Fruit fly (Drosophila melanogaster) whole organism, embryonic: ENCODE data around the gene COX7AL.

Experiments
- Antp ChIP-seq: fragments of 200-800 bp; sonication (Bioruptor generic); optimal IDR thresholded peaks from 3 replicates; lab custom pipeline; 2016; ENCODE audit warnings: missing biosample characterization, missing genetic modification characterization
- Atf6 ChIP-seq: fragments of 200-800 bp; sonication (Bioruptor generic); IDR thresholded peaks from 2 replicates; pipeline ENCODE4 v1.3.6; 2022; ENCODE audit warnings: missing biosample characterization, missing genetic modification characterization
- Bgb ChIP-seq: fragments of 200-800 bp; sonication (Bioruptor generic); IDR thresholded peaks from 2 replicates; pipeline ENCODE4 v1.3.6; 2022; ENCODE audit warnings: missing biosample characterization, missing genetic modification characterization; ENCODE audit not compliant: partially characterized antibody
- CG10147 ChIP-seq: fragments of 200-800 bp; sonication (Bioruptor generic); optimal IDR thresholded peaks from 2 replicates; lab custom pipeline; 2019; ENCODE audit warnings: missing biosample characterization, mild to moderate bottlenecking, missing genetic modification characterization, moderate library complexity
- CG11093 ChIP-seq: fragments of 200-800 bp; sonication (Bioruptor generic); IDR thresholded peaks from 3 replicates; pipeline ENCODE4 v1.3.6; 2022; ENCODE audit warnings: missing biosample characterization, missing genetic modification characterization
- CG11560 ChIP-seq: fragments of 200-800 bp; sonication (Bioruptor generic); IDR thresholded peaks from 3 replicates; pipeline ENCODE4 v1.3.6; 2022; ENCODE audit warnings: missing biosample characterization, missing genetic modification characterization
- CG12104 ChIP-seq: fragments of 200-800 bp; sonication (Bioruptor generic); optimal IDR thresholded peaks from 3 replicates; lab custom pipeline; 2016; ENCODE audit warnings: missing biosample characterization, missing genetic modification characterization
- CG12236 ChIP-seq: fragments of 200-800 bp; sonication (Bioruptor generic); optimal IDR thresholded peaks from 2 replicates; lab custom pipeline; 2016; ENCODE audit warnings: missing biosample characterization, missing genetic modification characterization
- CG13624 ChIP-seq: fragments of 200-800 bp; sonication (Bioruptor generic); optimal IDR thresholded peaks from 2 replicates; lab custom pipeline; 2016; ENCODE audit warnings: missing biosample characterization, missing genetic modification characterization
- CG14050 ChIP-seq: fragments of 200-800 bp; sonication (Bioruptor generic); IDR thresholded peaks from 3 replicates; pipeline ENCODE4 v1.3.6; 2022; ENCODE audit warnings: missing biosample characterization, missing genetic modification characterization
- CG15269 ChIP-seq: fragments of 200-800 bp; sonication (Bioruptor generic); optimal IDR thresholded peaks from 2 replicates; lab custom pipeline; 2018; ENCODE audit warnings: missing biosample characterization, mild to moderate bottlenecking, missing genetic modification characterization, moderate library complexity
- CG16815 ChIP-seq: fragments of 200-800 bp; sonication (Bioruptor generic); optimal IDR thresholded peaks from 3 replicates; lab custom pipeline; 2017; ENCODE audit warnings: missing biosample characterization, mild to moderate bottlenecking, missing genetic modification characterization
- CG17829 ChIP-seq: fragments of 200-800 bp; optimal IDR thresholded peaks from 2 replicates; lab custom pipeline; 2019; ENCODE audit warnings: missing biosample characterization, mild to moderate bottlenecking, missing genetic modification characterization, moderate library complexity
- CG1792 ChIP-seq: fragments of 200-800 bp; sonication (Bioruptor generic); optimal IDR thresholded peaks from 2 replicates; lab custom pipeline; 2016; ENCODE audit warnings: missing biosample characterization, missing genetic modification characterization
- CG2202 ChIP-seq: fragments of 200-800 bp; sonication (Bioruptor generic); optimal IDR thresholded peaks from 2 replicates; lab custom pipeline; 2018; ENCODE audit warnings: missing biosample characterization, mild to moderate bottlenecking, missing genetic modification characterization
- CG2889 ChIP-seq: fragments of 200-800 bp; sonication (Bioruptor generic); IDR thresholded peaks from 3 replicates; pipeline ENCODE4 v1.3.6; 2022; ENCODE audit warnings: missing biosample characterization, missing genetic modification characterization
- CG31224 ChIP-seq: fragments of 200-800 bp; sonication (Bioruptor generic); IDR thresholded peaks from 2 replicates; pipeline ENCODE4 v1.3.6; 2022; ENCODE audit warnings: missing biosample characterization, missing genetic modification characterization
- CG42726 ChIP-seq: fragments of 200-800 bp; sonication (Bioruptor generic); IDR thresholded peaks from 2 replicates; pipeline ENCODE4 v1.3.6; 2022; ENCODE audit warnings: missing biosample characterization, missing genetic modification characterization; ENCODE audit not compliant: partially characterized antibody
- CG4730 ChIP-seq: fragments of 200-800 bp; sonication (Bioruptor generic); IDR thresholded peaks from 2 replicates; pipeline ENCODE4 v1.3.6; 2022; ENCODE audit warnings: missing biosample characterization, missing genetic modification characterization
- CG8281 ChIP-seq: fragments of 200-800 bp; sonication (Bioruptor generic); optimal IDR thresholded peaks from 2 replicates; lab custom pipeline; 2018; ENCODE audit warnings: missing biosample characterization, mild to moderate bottlenecking, missing genetic modification characterization, moderate library complexity
- CG8924 ChIP-seq: fragments of 200-800 bp; optimal IDR thresholded peaks from 3 replicates; lab custom pipeline; 2019; ENCODE audit warnings: missing biosample characterization, mild to moderate bottlenecking, missing genetic modification characterization, moderate library complexity
- E2f1 ChIP-seq: fragments of 200-800 bp; sonication (Bioruptor generic); IDR thresholded peaks from 2 replicates; pipeline ENCODE4 v1.3.6; 2022; ENCODE audit warnings: missing biosample characterization, missing genetic modification characterization
- Hr3 ChIP-seq: fragments of 200-800 bp; sonication (Bioruptor generic); optimal IDR thresholded peaks from 3 replicates; lab custom pipeline; 2016; ENCODE audit warnings: missing biosample characterization, missing genetic modification characterization
- Hr78 ChIP-seq, 2 experiments: fragments of 200-800 bp in 1 of 2; fragments of >200 bp in 1 of 2; sonication (Bioruptor generic) in 1 of 2; optimal IDR thresholded peaks; 2 replicates each; lab custom pipeline; 2017 to 2019; ENCODE audit warnings: missing biosample characterization in 2 of 2, missing genetic modification characterization in 2 of 2, mild to moderate bottlenecking in 1 of 2, moderate library complexity in 1 of 2
- Pdp1 ChIP-seq, 2 experiments: fragments of 200-800 bp; sonication (Bioruptor generic); optimal IDR thresholded peaks; 3 replicates each; lab custom pipeline; 2016; ENCODE audit warnings: missing biosample characterization in 2 of 2, missing genetic modification characterization in 2 of 2, mild to moderate bottlenecking in 1 of 2, moderate library complexity in 1 of 2
- Sox100B ChIP-seq: fragments of 200-800 bp; sonication (Bioruptor generic); optimal IDR thresholded peaks from 3 replicates; lab custom pipeline; 2018; ENCODE audit warnings: missing biosample characterization, mild to moderate bottlenecking, missing genetic modification characterization
- YL-1 ChIP-seq: fragments of 200-800 bp; sonication (Bioruptor generic); optimal IDR thresholded peaks from 3 replicates; lab custom pipeline; 2017; ENCODE audit warnings: missing biosample characterization, mild to moderate bottlenecking, missing genetic modification characterization
- ac ChIP-seq: fragments of 200-800 bp; sonication (Bioruptor generic); optimal IDR thresholded peaks from 3 replicates; lab custom pipeline; 2017; ENCODE audit warnings: missing biosample characterization, mild to moderate bottlenecking, missing genetic modification characterization
- cas ChIP-seq: fragments of 200-800 bp; sonication (Bioruptor generic); IDR thresholded peaks from 2 replicates; pipeline ENCODE4 v1.3.6; 2022; ENCODE audit warnings: missing biosample characterization, missing genetic modification characterization
- ci ChIP-seq: fragments of 200-800 bp; sonication (Bioruptor generic); IDR thresholded peaks from 3 replicates; pipeline ENCODE4 v1.3.6; 2022; ENCODE audit warnings: missing biosample characterization, missing genetic modification characterization
- dpn ChIP-seq, 2 experiments: fragments of 200-800 bp; sonication (Bioruptor generic); optimal IDR thresholded peaks; 3 replicates each; lab custom pipeline; 2016; ENCODE audit warnings: missing biosample characterization in 2 of 2, missing genetic modification characterization in 2 of 2
- dysf ChIP-seq: fragments of 200-800 bp; sonication (Bioruptor generic); IDR thresholded peaks from 3 replicates; pipeline ENCODE4 v1.3.6; 2022; ENCODE audit warnings: missing biosample characterization, missing genetic modification characterization
- gro ChIP-seq: fragments of 200-800 bp; sonication (Bioruptor generic); optimal IDR thresholded peaks from 2 replicates; lab custom pipeline; 2016; ENCODE audit warnings: missing biosample characterization, missing genetic modification characterization
- gt ChIP-seq: fragments of 200-800 bp; sonication (Bioruptor generic); IDR thresholded peaks from 2 replicates; pipeline ENCODE4 v1.3.6; 2022; ENCODE audit warnings: missing biosample characterization, missing genetic modification characterization
- her ChIP-seq: fragments of 200-800 bp; sonication (Bioruptor generic); optimal IDR thresholded peaks from 2 replicates; lab custom pipeline; 2016; ENCODE audit warnings: missing biosample characterization, missing genetic modification characterization
- hth ChIP-seq: fragments of >200 bp; optimal IDR thresholded peaks from 2 replicates; lab custom pipeline; 2017; ENCODE audit warnings: inconsistent platforms
- insv ChIP-seq, 2 experiments: fragments of 200-800 bp; sonication (Bioruptor generic); optimal IDR thresholded peaks; 3 replicates each; lab custom pipeline; 2016 to 2018; ENCODE audit warnings: missing biosample characterization in 2 of 2, missing genetic modification characterization in 2 of 2
- inv ChIP-seq: fragments of 200-800 bp; sonication (Bioruptor generic); IDR thresholded peaks from 2 replicates; pipeline ENCODE4 v1.3.6; 2022; ENCODE audit warnings: missing biosample characterization, missing genetic modification characterization; ENCODE audit not compliant: partially characterized antibody
- knrl ChIP-seq: fragments of 200-800 bp; sonication (Bioruptor generic); IDR thresholded peaks from 3 replicates; pipeline ENCODE4 v1.3.6; 2022; ENCODE audit warnings: missing biosample characterization, missing genetic modification characterization; ENCODE audit not compliant: partially characterized antibody
- lilli ChIP-seq: fragments of 200-800 bp; sonication (Bioruptor generic); optimal IDR thresholded peaks from 3 replicates; lab custom pipeline; 2016; ENCODE audit warnings: missing biosample characterization, missing genetic modification characterization
- lmd ChIP-seq: fragments of 200-800 bp; sonication (Bioruptor generic); IDR thresholded peaks from 2 replicates; pipeline ENCODE4 v1.3.6; 2022; ENCODE audit warnings: missing biosample characterization, missing genetic modification characterization
- lov ChIP-seq, 2 experiments: fragments of 200-800 bp in 1 of 2; fragments of >200 bp in 1 of 2; sonication (Bioruptor generic) in 1 of 2; IDR thresholded peaks in 1 of 2; optimal IDR thresholded peaks in 1 of 2; 2 replicates in 1 of 2; 3 replicates in 1 of 2; pipeline versions ENCODE4 v1.3.6 to Lab custom; 2017 to 2022; ENCODE audit warnings: missing biosample characterization in 1 of 2, missing genetic modification characterization in 1 of 2
- nmo ChIP-seq: fragments of 200-800 bp; sonication (Bioruptor generic); optimal IDR thresholded peaks from 2 replicates; lab custom pipeline; 2018; ENCODE audit warnings: missing biosample characterization, mild to moderate bottlenecking, missing genetic modification characterization, moderate library complexity
- onecut ChIP-seq: fragments of 200-800 bp; sonication (Bioruptor generic); IDR thresholded peaks from 2 replicates; pipeline ENCODE4 v1.3.6; 2022; ENCODE audit warnings: missing biosample characterization, missing genetic modification characterization
- sima ChIP-seq: fragments of 200-800 bp; sonication (Bioruptor generic); optimal IDR thresholded peaks from 2 replicates; lab custom pipeline; 2016; ENCODE audit warnings: missing biosample characterization, missing genetic modification characterization
- slbo ChIP-seq: fragments of 200-800 bp; sonication (Bioruptor generic); IDR thresholded peaks from 2 replicates; pipeline ENCODE4 v1.3.6; 2022; ENCODE audit warnings: missing biosample characterization, missing genetic modification characterization
- stc ChIP-seq: fragments of 200-800 bp; sonication (Bioruptor generic); IDR thresholded peaks from 2 replicates; pipeline ENCODE4 v1.3.6; 2022; ENCODE audit warnings: missing biosample characterization, missing genetic modification characterization
- sug ChIP-seq: fragments of 200-800 bp; optimal IDR thresholded peaks from 2 replicates; lab custom pipeline; 2019; ENCODE audit warnings: missing biosample characterization, mild to moderate bottlenecking, missing genetic modification characterization, moderate library complexity
- ttk ChIP-seq: fragments of 200-800 bp; sonication (Bioruptor generic); IDR thresholded peaks from 2 replicates; pipeline ENCODE4 v2.1.2; 2022; ENCODE audit warnings: missing biosample characterization, missing genetic modification characterization
- twi ChIP-seq: fragments of 200-800 bp; optimal IDR thresholded peaks from 2 replicates; lab custom pipeline; 2019; ENCODE audit warnings: missing biosample characterization, mild to moderate bottlenecking, missing genetic modification characterization, moderate library complexity

Gene COX7AL

dm6 chr3R:8340675-8341275 lies 2.7 kb upstream of the COX7AL start, which contains the start of the genes COX7A and Arl2 (continued):
- TF ChIP-seq CG8281 (tag; lab: Kevin White, UChicago) (no peak), lov (optimal IDR thresholded peaks at IDR 0.05; lab: Kevin White, UChicago) (no peak), lov (GFP tag; IDR thresholded peaks at IDR 0.05; lab: Robert Waterston, UW) (no peak), CG13624 (GFP tag; lab: Kevin White, UChicago) (no peak), cas (GFP tag; lab: Robert Waterston, UW) (no peak), onecut (GFP tag; lab: Robert Waterston, UW) (0 out of 2 replicates have a peak, but pooled peaks have one; percentile 10), twi (tag; lab: Kevin White, UChicago) (no peak), ttk (GFP tag; lab: Robert Waterston, UW) (no peak), CG11093 (no peak), CG31224 (GFP tag; lab: Robert Waterston, UW) (no peak), dpn (GFP tag; optimal IDR thresholded peaks at IDR 0.05; lab: Kevin White, UChicago) (no peak), CG2202 (no peak), her (GFP tag; lab: Kevin White, UChicago) (no peak), Pdp1 (GFP tag; optimal IDR thresholded peaks at IDR 0.05; lab: Kevin White, UChicago) (peak in 1 of 2 experiments; percentile 95), CG12104 (no peak), Bgb (peak; percentile 96), gt (GFP tag; lab: Robert Waterston, UW) (no peak), CG17829 (tag; lab: Kevin White, UChicago) (peak; percentile 22), Atf6 (GFP tag; lab: Robert Waterston, UW) (0 out of 2 replicates have a peak, but pooled peaks have one; percentile 23), inv (GFP tag; lab: Robert Waterston, UW) (peak; percentile 90), CG42726 (GFP tag; lab: Robert Waterston, UW) (peak; percentile 87; the same call in 1 of the 2 replicates), gro (GFP tag; lab: Kevin White, UChicago) (no peak), CG8924 (tag; lab: Kevin White, UChicago) (peak; percentile 77), CG15269 (tag; lab: Kevin White, UChicago) (no peak), sug (peak; percentile 24), CG16815 (GFP tag; lab: Kevin White, UChicago) (no peak), YL-1 (peak; percentile 96), ac (GFP tag; lab: Kevin White, UChicago) (no peak), stc (GFP tag; lab: Robert Waterston, UW) (no peak), hth (no peak), CG2889 (GFP tag; lab: Robert Waterston, UW) (no peak), dysf (GFP tag; lab: Robert Waterston, UW) (no peak), Sox100B (GFP tag; lab: Kevin White, UChicago) (no peak), E2f1 (GFP tag; lab: Robert Waterston, UW) (0 out of 2 replicates have a peak, but pooled peaks have one; percentile 17), CG1792 (GFP tag; lab: Kevin White, UChicago) (no peak), CG14050 (GFP tag; lab: Robert Waterston, UW) (no peak), CG10147 (peak; percentile 27), CG11560 (no peak), knrl (peak; percentile 92), slbo (GFP tag; lab: Robert Waterston, UW) (no peak), Antp (GFP tag; lab: Kevin White, UChicago) (no peak), lilli (GFP tag; lab: Kevin White, UChicago) (peak; percentile 20), ci (GFP tag; lab: Robert Waterston, UW) (no peak), CG4730 (no peak), insv (GFP tag; optimal IDR thresholded peaks at IDR 0.05; lab: Kevin White, UChicago) (peak in 1 of 2 experiments; percentile 1), Hr3 (GFP tag; lab: Kevin White, UChicago) (no peak), Hr78 (GFP tag; optimal IDR thresholded peaks at IDR 0.05; lab: Kevin White, UChicago) (no peak), nmo (GFP tag; lab: Kevin White, UChicago) (peak; percentile 27), sima (GFP tag; lab: Kevin White, UChicago) (no peak), lmd (no peak), CG12236 (GFP tag; lab: Kevin White, UChicago) (no peak)
